Fruit fly (Drosophila melanogaster): ENCODE results near the gene ppk28.
A peak's percentile ranks its signal among the peaks of the same experiment; 100 is the strongest.

The ppk28 gene

dm6 chrX:16837588-16838178 lies 31.8 kb downstream of the ppk28 start (continued):
- TF ChIP-seq rib (GFP tag; IDR thresholded peaks at IDR 0.05) (no peak), sug (tag; optimal IDR thresholded peaks at IDR 0.05) (peak; percentile 42), Scr (GFP tag; IDR thresholded peaks at IDR 0.05; ENCODE audit: partially characterized antibody) (no peak), sim (GFP tag; IDR thresholded peaks at IDR 0.05) (no peak), Taf1 (GFP tag; IDR thresholded peaks at IDR 0.05) (0 out of 2 replicates have a peak, but pooled peaks have one; percentile 18), CG2199 (GFP tag; IDR thresholded peaks at IDR 0.05) (0 out of 3 replicates have a peak, but pooled peaks have one; percentile 16), wdn (GFP tag; IDR thresholded peaks at IDR 0.05) (no peak), crc (GFP tag; optimal IDR thresholded peaks at IDR 0.05) (no peak), CG13894 (tag; optimal IDR thresholded peaks at IDR 0.05) (peak; percentile 79), Camta (GFP tag; optimal IDR thresholded peaks at IDR 0.05) (no peak), CG8388 (GFP tag; optimal IDR thresholded peaks at IDR 0.05) (no peak), D19B (GFP tag; optimal IDR thresholded peaks at IDR 0.05) (peak; percentile 63), CG12769 (tag; optimal IDR thresholded peaks at IDR 0.05) (peak; percentile 34), CG10654 (GFP tag; optimal IDR thresholded peaks at IDR 0.05) (no peak), CG1024 (GFP tag; IDR thresholded peaks at IDR 0.05) (no peak), Dbx (GFP tag; IDR thresholded peaks at IDR 0.05) (no peak)

dm6 chrX:16839033-16839432 lies 33.2 kb downstream of the ppk28 start:
- TF ChIP-seq CG10147 (GFP tag; optimal IDR thresholded peaks at IDR 0.05), result no peak
- TF ChIP-seq Dbx (GFP tag; IDR thresholded peaks at IDR 0.05), result no peak
- no peak for TF ChIP-seq sna (GFP tag; IDR thresholded peaks at IDR 0.05; ENCODE audit: partially characterized antibody)
- no peak for TF ChIP-seq CG4730 (GFP tag; IDR thresholded peaks at IDR 0.05)
- no peak for TF ChIP-seq CG8924 (tag; optimal IDR thresholded peaks at IDR 0.05)
- no peak for TF ChIP-seq D19A (tag; optimal IDR thresholded peaks at IDR 0.05)
- no peak for TF ChIP-seq fru (optimal IDR thresholded peaks at IDR 0.05)
- TF ChIP-seq Pdp1 (GFP tag; optimal IDR thresholded peaks at IDR 0.05), result no peak
- TF ChIP-seq hkb (optimal IDR thresholded peaks at IDR 0.05), result no peak
- TF ChIP-seq hkb (GFP tag; IDR thresholded peaks at IDR 0.05), result 0 out of 2 replicates have a peak, but pooled peaks have one; percentile 19
- no peak for TF ChIP-seq ato (GFP tag; IDR thresholded peaks at IDR 0.05; ENCODE audit: partially characterized antibody)
- no peak for TF ChIP-seq CG10366 (GFP tag; IDR thresholded peaks at IDR 0.05)
- no peak for TF ChIP-seq danr (GFP tag; IDR thresholded peaks at IDR 0.05)
- TF ChIP-seq ssp (GFP tag; IDR thresholded peaks at IDR 0.05), result no peak
- no peak for TF ChIP-seq CG5245 (GFP tag; optimal IDR thresholded peaks at IDR 0.05)
- TF ChIP-seq CG11504 (tag; optimal IDR thresholded peaks at IDR 0.05), result no peak
- no peak for TF ChIP-seq Stat92E (GFP tag; optimal IDR thresholded peaks at IDR 0.05)
- TF ChIP-seq nom (GFP tag; optimal IDR thresholded peaks at IDR 0.05), result peak; percentile 27
- TF ChIP-seq chn (GFP tag; optimal IDR thresholded peaks at IDR 0.05), result no peak
- TF ChIP-seq CG16779 (GFP tag; IDR thresholded peaks at IDR 0.05), result no peak
- TF ChIP-seq Vsx1 (GFP tag; optimal IDR thresholded peaks at IDR 0.05), result no peak
- no peak for TF ChIP-seq Awh (GFP tag; IDR thresholded peaks at IDR 0.05)
- no peak for TF ChIP-seq CG13123 (GFP tag; optimal IDR thresholded peaks at IDR 0.05)
- TF ChIP-seq nerfin-1 (tag; optimal IDR thresholded peaks at IDR 0.05), result no peak
- peak; percentile 36 for TF ChIP-seq gem (tag; optimal IDR thresholded peaks at IDR 0.05)
- TF ChIP-seq E2f1 (GFP tag; IDR thresholded peaks at IDR 0.05), result no peak
- no peak for TF ChIP-seq odd (GFP tag; optimal IDR thresholded peaks at IDR 0.05)
- TF ChIP-seq peb (GFP tag; IDR thresholded peaks at IDR 0.05), result no peak
- no peak for TF ChIP-seq H15 (GFP tag; IDR thresholded peaks at IDR 0.05)
- no peak for TF ChIP-seq hth (optimal IDR thresholded peaks at IDR 0.05)
- TF ChIP-seq CG14965 (GFP tag; optimal IDR thresholded peaks at IDR 0.05; ENCODE audit: borderline replicate concordance), result no peak
- no peak for TF ChIP-seq row (GFP tag; IDR thresholded peaks at IDR 0.05)
- TF ChIP-seq pita (GFP tag; optimal IDR thresholded peaks at IDR 0.05), result no peak
- no peak for TF ChIP-seq CG5953 (GFP tag; IDR thresholded peaks at IDR 0.05)
- TF ChIP-seq CG15514 (GFP tag; optimal IDR thresholded peaks at IDR 0.05), result no peak
- TF ChIP-seq Oli (tag; optimal IDR thresholded peaks at IDR 0.05), result peak; percentile 1

Data from whole organism, embryonic.